Worm (Caenorhabditis elegans) whole organism, L4 larva: ENCODE measurements around the gene srh-208.

Source experiments
- D1046.2 ChIP-seq: fragments of 200-800 bp; sonication (Bioruptor generic); IDR thresholded peaks from 2 replicates; pipeline ENCODE4 v1.3.6; 2022; ENCODE audit warnings: missing genetic modification characterization, missing compliant biosample characterization
- F10B5.3 ChIP-seq: sonication (generic microtip); optimal IDR thresholded peaks from 2 replicates; lab custom pipeline; 2016; ENCODE audit warnings: mild to moderate bottlenecking, missing genetic modification characterization, missing compliant biosample characterization
- F37D6.2 ChIP-seq: sonication (generic microtip); optimal IDR thresholded peaks from 2 replicates; lab custom pipeline; 2016; ENCODE audit warnings: mild to moderate bottlenecking, missing genetic modification characterization, missing compliant biosample characterization
- T20F7.1 ChIP-seq: fragments of 200-800 bp; sonication (Bioruptor generic); optimal IDR thresholded peaks from 2 replicates; lab custom pipeline; 2018; ENCODE audit warnings: mild to moderate bottlenecking, missing genetic modification characterization, missing compliant biosample characterization
- ZK546.5 ChIP-seq, 2 experiments: sonication (generic microtip); optimal IDR thresholded peaks; 2 replicates each; lab custom pipeline; 2017; ENCODE audit warnings: missing biosample characterization in 2 of 2, missing genetic modification characterization in 2 of 2
- arid-1 ChIP-seq: fragments of 200-800 bp; sonication (Bioruptor generic); conservative IDR thresholded peaks from 2 replicates; pipeline ENCODE4 v1.3.6; 2022; ENCODE audit warnings: missing genetic modification reagents, missing genetic modification characterization, missing compliant biosample characterization
- ceh-20 ChIP-seq: fragments of 200-800 bp; sonication (Bioruptor generic); IDR thresholded peaks from 2 replicates; pipeline ENCODE4 v1.3.6; 2022; ENCODE audit warnings: missing genetic modification reagents, missing genetic modification characterization, missing compliant biosample characterization
- ceh-28 ChIP-seq: fragments of 150-350 bp; optimal IDR thresholded peaks from 2 replicates; lab custom pipeline; 2014; ENCODE audit warnings: missing biosample characterization, missing genetic modification reagents, missing genetic modification characterization
- ceh-62 ChIP-seq: sonication (generic microtip); optimal IDR thresholded peaks from 2 replicates; lab custom pipeline; 2017; ENCODE audit warnings: missing biosample characterization, missing genetic modification characterization
- ceh-82 ChIP-seq: sonication (generic microtip); optimal IDR thresholded peaks from 2 replicates; lab custom pipeline; 2017; ENCODE audit warnings: missing biosample characterization, missing genetic modification characterization
- daf-8 ChIP-seq: fragments of 200-800 bp; sonication (Bioruptor generic); IDR thresholded peaks from 2 replicates; pipeline ENCODE4 v1.3.6; 2022; ENCODE audit warnings: missing genetic modification characterization, missing compliant biosample characterization
- dmd-6 ChIP-seq: fragments of 200-800 bp; sonication (Bioruptor generic); IDR thresholded peaks from 2 replicates; pipeline ENCODE4 v1.3.6; 2022; ENCODE audit warnings: missing genetic modification reagents, missing genetic modification characterization, missing compliant biosample characterization
- fos-1 ChIP-seq: fragments of 150-350 bp; optimal IDR thresholded peaks from 2 replicates; lab custom pipeline; 2014; ENCODE audit warnings: missing biosample characterization, missing genetic modification characterization
- gei-8 ChIP-seq: fragments of 200-800 bp; sonication (Bioruptor generic); optimal IDR thresholded peaks from 2 replicates; lab custom pipeline; 2018; ENCODE audit warnings: mild to moderate bottlenecking, missing genetic modification characterization, missing compliant biosample characterization
- jun-1 ChIP-seq: fragments of 150-350 bp; optimal IDR thresholded peaks from 2 replicates; lab custom pipeline; 2014; ENCODE audit warnings: missing biosample characterization, missing genetic modification reagents, missing genetic modification characterization
- lim-7 ChIP-seq: fragments of 200-800 bp; sonication (Bioruptor generic); IDR thresholded peaks from 2 replicates; pipeline ENCODE4 v1.3.6; 2022; ENCODE audit warnings: missing genetic modification characterization, missing compliant biosample characterization
- lin-13 ChIP-seq: fragments of 150-350 bp; optimal IDR thresholded peaks from 2 replicates; lab custom pipeline; 2014; ENCODE audit warnings: missing biosample characterization, missing genetic modification reagents, missing genetic modification characterization
- lin-15B ChIP-seq: fragments of 150-350 bp; sonication (generic microtip); optimal IDR thresholded peaks from 3 replicates; lab custom pipeline; 2014; ENCODE audit warnings: missing biosample characterization, missing genetic modification characterization
- lin-29 ChIP-seq: fragments of 200-800 bp; sonication (Bioruptor generic); IDR thresholded peaks from 2 replicates; pipeline ENCODE4 v1.3.6; 2022; ENCODE audit warnings: missing genetic modification reagents, missing genetic modification characterization, missing compliant biosample characterization
- lin-39 ChIP-seq: fragments of 150-350 bp; optimal IDR thresholded peaks from 2 replicates; lab custom pipeline; 2014; ENCODE audit warnings: missing biosample characterization, missing genetic modification reagents, missing genetic modification characterization
- lsy-2 ChIP-seq, 2 experiments: fragments of 150-350 bp in 1 of 2; sonication (generic microtip) in 1 of 2; optimal IDR thresholded peaks; 2 replicates each; lab custom pipeline; 2014 to 2017; ENCODE audit warnings: missing biosample characterization in 2 of 2, missing genetic modification characterization in 2 of 2
- mdl-1 ChIP-seq, 2 experiments: fragments of 150-350 bp in 1 of 2; sonication (generic microtip) in 1 of 2; optimal IDR thresholded peaks; 2 replicates each; lab custom pipeline; 2014 to 2017; ENCODE audit warnings: missing biosample characterization in 2 of 2, missing genetic modification characterization in 2 of 2
- mep-1 ChIP-seq: fragments of 150-350 bp; sonication (generic microtip); optimal IDR thresholded peaks from 3 replicates; lab custom pipeline; 2014; ENCODE audit warnings: missing biosample characterization, missing genetic modification characterization
- mxl-2 ChIP-seq: fragments of 200-800 bp; sonication (Bioruptor generic); conservative IDR thresholded peaks from 2 replicates; pipeline ENCODE4 v1.3.6; 2022; ENCODE audit warnings: missing genetic modification reagents, missing genetic modification characterization, missing compliant biosample characterization
- mxl-3 ChIP-seq: fragments of 200-800 bp; sonication (Bioruptor generic); optimal IDR thresholded peaks from 2 replicates; lab custom pipeline; 2018; ENCODE audit warnings: mild to moderate bottlenecking, missing genetic modification characterization, missing compliant biosample characterization
- nhr-10 ChIP-seq: fragments of 150-350 bp; optimal IDR thresholded peaks from 2 replicates; lab custom pipeline; 2014; ENCODE audit warnings: missing biosample characterization, missing genetic modification characterization
- nhr-6 ChIP-seq: fragments of 150-350 bp; optimal IDR thresholded peaks from 2 replicates; lab custom pipeline; 2014; ENCODE audit warnings: missing biosample characterization, missing genetic modification characterization
- pha-4 ChIP-seq, 2 experiments: fragments of 150-350 bp in 1 of 2; fragments of 200-800 bp in 1 of 2; sonication (Bioruptor generic) in 1 of 2; IDR thresholded peaks in 1 of 2; optimal IDR thresholded peaks in 1 of 2; 2 replicates each; pipeline versions ENCODE4 v1.3.6 to Lab custom; 2014 to 2022; ENCODE audit warnings: missing genetic modification characterization in 2 of 2, missing genetic modification reagents in 2 of 2, missing biosample characterization in 1 of 2, missing compliant biosample characterization in 1 of 2
- pqm-1 ChIP-seq: sonication (generic microtip); optimal IDR thresholded peaks from 2 replicates; lab custom pipeline; 2017; ENCODE audit warnings: missing biosample characterization, missing genetic modification characterization
- rbr-2 ChIP-seq: sonication (generic microtip); optimal IDR thresholded peaks from 2 replicates; lab custom pipeline; 2016; ENCODE audit warnings: missing genotype, missing genetic modification characterization, missing compliant biosample characterization
- unc-39 ChIP-seq: sonication (generic microtip); optimal IDR thresholded peaks from 2 replicates; lab custom pipeline; 2017; ENCODE audit warnings: missing biosample characterization, missing genetic modification characterization
- unc-62 ChIP-seq, 3 experiments: fragments of 150-350 bp in 1 of 3; sonication (generic microtip); optimal IDR thresholded peaks in 2 of 3; peaks in 1 of 3; 1 replicate in 1 of 3; 2 replicates in 2 of 3; lab custom pipeline; 2014 to 2017; ENCODE audit warnings: missing biosample characterization in 3 of 3, missing genetic modification characterization in 3 of 3, missing genetic modification reagents in 3 of 3, missing genotype in 1 of 3
- vab-7 ChIP-seq: fragments of 200-800 bp; sonication (Bioruptor generic); IDR thresholded peaks from 2 replicates; pipeline ENCODE4 v1.3.6; 2022; ENCODE audit warnings: missing genetic modification reagents, missing genetic modification characterization, missing compliant biosample characterization
- zip-2 ChIP-seq: fragments of 150-350 bp; optimal IDR thresholded peaks from 2 replicates; lab custom pipeline; 2014; ENCODE audit warnings: missing biosample characterization, missing genetic modification characterization
- ztf-7 ChIP-seq: fragments of 150-350 bp; optimal IDR thresholded peaks from 2 replicates; lab custom pipeline; 2014; ENCODE audit warnings: missing biosample characterization, missing genetic modification characterization

The srh-208 gene

ce11 chrV:19311391-19311790 is 5.8 kb upstream of the srh-208 start, which contains the start of gene C43D7.8:
Gene C43D7.8 (minus strand): TSS chrV:19311491.
- TF ChIP-seq lin-39 = no peak
- TF ChIP-seq F10B5.3 = no peak
- TF ChIP-seq F37D6.2 = no peak
- no peak for TF ChIP-seq ceh-28 (tag; lab: Kevin White, UChicago)
- no peak for TF ChIP-seq mdl-1 (tag; optimal IDR thresholded peaks at IDR 0.05; lab: Kevin White, UChicago)
- TF ChIP-seq nhr-10 = no peak
- no peak for TF ChIP-seq mxl-2 (GFP tag; lab: Robert Waterston, UW)
- no peak for TF ChIP-seq lsy-2 (tag; optimal IDR thresholded peaks at IDR 0.05; lab: Kevin White, UChicago)
- TF ChIP-seq ceh-20 (GFP tag; lab: Robert Waterston, UW) = no peak
- TF ChIP-seq zip-2 (tag; lab: Kevin White, UChicago) = no peak

DNA sequence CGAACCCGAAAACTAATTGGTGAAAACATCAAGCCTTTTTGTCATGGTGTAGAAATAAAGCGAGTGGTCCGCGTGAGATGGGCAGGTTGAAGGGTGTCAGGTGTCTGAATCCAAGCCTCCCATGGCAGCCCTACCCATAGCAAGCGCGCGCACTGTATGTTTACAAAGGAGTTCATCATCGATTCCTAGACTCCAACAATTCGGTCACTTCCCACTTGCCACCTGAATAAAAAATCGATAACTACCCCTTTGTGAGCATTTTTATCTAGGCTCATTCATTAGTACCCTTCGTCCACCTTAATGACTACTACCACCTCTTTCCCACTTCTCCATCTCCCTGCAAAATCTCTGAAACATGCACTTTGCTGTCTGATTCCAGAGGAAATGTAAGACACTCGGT is 4.2 kb upstream of the srh-208 start, which contains the start of gene fbxb-64:
Gene fbxb-64 (plus strand): TSS at position 301 of the 400 bp plus-strand sequence.
- TF ChIP-seq rbr-2 (tag; lab: Kevin White, UChicago) (no peak), gei-8 (no peak), lin-29 (GFP tag; lab: Robert Waterston, UW) (no peak), D1046.2 (no peak)

- TF ChIP-seq lin-13 (GFP tag; lab: Kevin White, UChicago) (no peak), pqm-1 (tag; lab: Kevin White, UChicago) (peak; percentile 40), daf-8 (GFP tag; lab: Robert Waterston, UW) (no peak), ceh-82 (tag; lab: Kevin White, UChicago) (no peak), mep-1 (no peak), dmd-6 (GFP tag; lab: Robert Waterston, UW) (peak; percentile 42; the same call in 1 of the 2 replicates)
These were observed 2.4 kb downstream of the srh-208 start, which contains the start of gene C43D7.7 for ce11 chrV:19319460-19319995. Gene C43D7.7 (minus strand): TSS chrV:19319510.

DNA sequence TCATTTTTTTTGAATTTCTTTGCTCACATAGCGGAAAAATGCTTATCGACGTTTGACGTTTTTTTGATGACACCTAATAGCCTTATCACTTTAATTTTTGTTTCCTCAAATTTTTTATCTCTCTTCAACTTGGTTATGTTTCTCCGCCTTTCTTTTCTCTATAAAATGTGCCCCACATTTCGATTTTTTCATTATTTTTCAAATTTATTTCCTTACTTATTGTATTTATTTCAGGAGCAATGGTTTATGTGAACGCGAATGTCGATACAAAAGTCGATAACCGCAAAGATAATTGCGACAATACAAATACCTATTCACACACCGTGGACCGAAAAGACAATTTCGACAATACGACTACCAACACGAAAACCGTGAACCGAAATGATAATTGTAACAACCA is 3.2 kb downstream of the srh-208 start, which contains the start of gene sdz-6:
Gene sdz-6 (plus strand): TSS at position 229 of the 400 bp plus-strand sequence.
- TF ChIP-seq nhr-10 (no peak), ztf-7 (tag; lab: Kevin White, UChicago) (no peak), dmd-6 (GFP tag; lab: Robert Waterston, UW) (peak; percentile 8; the same call in 1 of the 2 replicates), unc-62 (GFP tag; optimal IDR thresholded peaks at IDR 0.05 in 1 of 2; lab: Kevin White, UChicago) (peak in 1 of 2 experiments; percentile 95), unc-62 (tag; optimal IDR thresholded peaks at IDR 0.05; lab: Kevin White, UChicago) (no peak), mxl-3 (GFP tag; lab: Kevin White, UChicago) (no peak), jun-1 (tag; lab: Kevin White, UChicago) (no peak)

- no peak for TF ChIP-seq T20F7.1
- TF ChIP-seq pha-4 (GFP tag; IDR thresholded peaks at IDR 0.05; lab: Robert Waterston, UW) = no peak
- TF ChIP-seq pha-4 (tag; optimal IDR thresholded peaks at IDR 0.05; lab: Kevin White, UChicago) = no peak
- TF ChIP-seq fos-1 (tag; lab: Kevin White, UChicago) = no peak
- no peak for TF ChIP-seq ZK546.5 (tag; optimal IDR thresholded peaks at IDR 0.05; lab: Kevin White, UChicago)
- TF ChIP-seq ceh-62 (tag; lab: Kevin White, UChicago) = no peak
- no peak for TF ChIP-seq arid-1 (GFP tag; lab: Robert Waterston, UW)
- TF ChIP-seq lim-7 (GFP tag; lab: Robert Waterston, UW) = no peak
- no peak for TF ChIP-seq nhr-6 (tag; lab: Kevin White, UChicago)
- TF ChIP-seq ceh-20 (GFP tag; lab: Robert Waterston, UW) = no peak
- no peak for TF ChIP-seq unc-39 (tag; lab: Kevin White, UChicago)
- no peak for TF ChIP-seq lin-15B
- TF ChIP-seq vab-7 (GFP tag; lab: Robert Waterston, UW) = no peak
These were observed 5.2 kb downstream of the srh-208 start, which contains the start of gene C43D7.4 for ce11 chrV:19322387-19322786. Gene C43D7.4 (minus strand): TSS chrV:19322487.
